Worm (Caenorhabditis elegans): ENCODE results near the gene igcm-1.

Gene igcm-1

DNA sequence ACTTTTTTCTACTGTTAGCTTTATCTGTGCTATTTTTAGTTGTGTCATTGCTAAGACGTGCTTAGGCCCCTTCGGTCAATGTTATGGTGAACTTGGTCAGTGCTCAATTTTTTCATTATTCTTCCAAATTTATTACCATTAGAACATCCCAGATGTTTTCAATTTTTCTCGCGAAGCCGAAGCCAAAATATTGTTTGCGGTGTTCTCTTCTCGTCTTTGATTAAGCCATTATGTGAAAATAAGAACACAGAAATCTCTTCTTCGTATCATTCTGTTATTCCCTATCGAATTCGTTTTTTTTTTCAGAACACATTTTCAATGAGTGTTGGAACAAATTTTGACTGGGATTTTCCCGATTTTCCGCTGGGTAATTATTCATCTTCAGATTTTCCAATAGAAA lies 48.8 kb downstream of the igcm-1 start, which contains the start of gene gtr-1:
TSS of gene gtr-1 (plus strand) at position 301 of the 400 bp plus-strand sequence.
- TF ChIP-seq blmp-1 (tag; optimal IDR thresholded peaks at IDR 0.05) (no peak), zip-8 (tag; optimal IDR thresholded peaks at IDR 0.05) (no peak), nhr-2 (tag; optimal IDR thresholded peaks at IDR 0.05) (no peak), nhr-12 (tag; optimal IDR thresholded peaks at IDR 0.05) (no peak), unc-39 (tag; optimal IDR thresholded peaks at IDR 0.05) (no peak), flh-1 (GFP tag; optimal IDR thresholded peaks at IDR 0.05) (no peak), ceh-43 (GFP tag; optimal IDR thresholded peaks at IDR 0.05) (no peak), unc-62 (GFP tag; optimal IDR thresholded peaks at IDR 0.05) (no peak), mep-1 (tag; optimal IDR thresholded peaks at IDR 0.05) (no peak), elt-3 (tag; optimal IDR thresholded peaks at IDR 0.05) (no peak), unc-120 (tag; optimal IDR thresholded peaks at IDR 0.05; ENCODE audit: poor library complexity, severe bottlenecking) (no peak), mab-5 (tag; optimal IDR thresholded peaks at IDR 0.05) (no peak), sem-2 (GFP tag; optimal IDR thresholded peaks at IDR 0.05) (no peak), nhr-237 (tag; optimal IDR thresholded peaks at IDR 0.05) (no peak), snpc-4 (tag; optimal IDR thresholded peaks at IDR 0.05) (no peak)

Data from whole organism, mixed stage, embryonic.